Worm (Caenorhabditis elegans): ENCODE results near the gene srt-67.

ce11 chrV:5262999-5263398, 5.7 kb upstream of the srt-67 start, which contains the start of gene cest-30:
- TF ChIP-seq dao-5 (tag; optimal IDR thresholded peaks at IDR 0.05) (no peak), W03F9.2 (tag; optimal IDR thresholded peaks at IDR 0.05) (no peak)

Measured in whole organism, L4/young adult.